Fruit fly (Drosophila melanogaster): ENCODE measurements around the gene Or10a.

Gene Or10a

DNA sequence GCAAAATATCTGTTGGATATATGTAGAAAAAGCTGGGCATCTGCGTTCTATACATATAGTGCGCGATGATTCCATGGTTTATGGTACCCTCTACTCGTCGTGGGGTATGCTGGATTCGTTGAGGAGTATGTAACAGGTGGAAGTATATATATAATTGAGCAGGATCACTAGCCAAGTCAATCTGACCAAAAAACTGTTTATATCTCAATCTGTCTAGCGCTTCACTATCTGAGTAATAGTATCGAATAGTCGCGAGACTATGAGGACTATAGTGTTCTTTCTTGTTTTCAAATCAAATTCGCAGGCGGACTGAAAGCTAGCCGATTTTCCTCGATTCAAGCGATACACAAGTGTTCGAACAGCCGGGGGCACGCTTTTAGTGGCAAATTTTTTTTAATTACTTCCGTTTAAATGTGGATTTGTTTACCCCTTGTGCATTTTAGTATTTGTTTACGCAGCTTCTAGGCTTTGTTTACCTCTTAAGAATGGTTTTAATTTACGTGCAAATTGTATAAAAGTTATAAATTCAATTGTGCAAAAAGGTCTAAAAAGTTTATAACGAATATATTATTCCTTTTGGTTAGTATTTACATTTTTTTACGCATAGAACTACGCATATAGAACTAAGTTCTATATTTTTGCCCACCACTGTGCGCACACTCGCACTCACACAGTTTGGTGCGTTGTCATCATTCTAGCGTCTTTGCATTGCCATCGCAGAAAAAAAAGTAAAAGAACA lies 26.4 kb downstream of the Or10a start (continued):
- TF ChIP-seq jigr1 (GFP tag; IDR thresholded peaks at IDR 0.05) (0 out of 3 replicates have a peak, but pooled peaks have one; percentile 18), Drgx (GFP tag; IDR thresholded peaks at IDR 0.05) (peak; percentile 91), ftz-f1 (GFP tag; optimal IDR thresholded peaks at IDR 0.05) (no peak), aop (GFP tag; IDR thresholded peaks at IDR 0.05) (0 out of 2 replicates have a peak, but pooled peaks have one; percentile 22), Sox102F (GFP tag; optimal IDR thresholded peaks at IDR 0.05) (peak; percentile 76), CG33557 (GFP tag; optimal IDR thresholded peaks at IDR 0.05) (peak; percentile 32), phol (tag; optimal IDR thresholded peaks at IDR 0.05) (peak; percentile 74), CG16813 (GFP tag; IDR thresholded peaks at IDR 0.05; ENCODE audit: partially characterized antibody) (no peak), Ravus (GFP tag; IDR thresholded peaks at IDR 0.05) (peak; percentile 46), Dip2 (GFP tag; IDR thresholded peaks at IDR 0.05) (no peak), Sox100B (GFP tag; optimal IDR thresholded peaks at IDR 0.05) (peak; percentile 76), Mrtf (GFP tag; IDR thresholded peaks at IDR 0.05) (peak; percentile 80), CG4617 (GFP tag; optimal IDR thresholded peaks at IDR 0.05; ENCODE audit: borderline replicate concordance) (peak; percentile 55), slou (GFP tag; optimal IDR thresholded peaks at IDR 0.05) (peak; percentile 63), pros (GFP tag; optimal IDR thresholded peaks at IDR 0.05) (no peak), ind (GFP tag; optimal IDR thresholded peaks at IDR 0.05) (peak; percentile 87), E2f2 (GFP tag; IDR thresholded peaks at IDR 0.05) (peak; percentile 59), Fer3 (tag; optimal IDR thresholded peaks at IDR 0.05) (peak; percentile 85), E2f1 (GFP tag; IDR thresholded peaks at IDR 0.05) (peak; percentile 81), fd102C (GFP tag; optimal IDR thresholded peaks at IDR 0.05) (no peak), lbe (GFP tag; optimal IDR thresholded peaks at IDR 0.05) (no peak), prd (optimal IDR thresholded peaks at IDR 0.05) (no peak), prd (GFP tag; IDR thresholded peaks at IDR 0.05) (peak; percentile 92), CG4730 (GFP tag; IDR thresholded peaks at IDR 0.05) (peak; percentile 71), B-H1 (GFP tag; IDR thresholded peaks at IDR 0.05) (peak; percentile 76), CG4820 (GFP tag; optimal IDR thresholded peaks at IDR 0.05) (peak; percentile 64), CG7372 (GFP tag; IDR thresholded peaks at IDR 0.05) (peak; percentile 77), CG10654 (GFP tag; optimal IDR thresholded peaks at IDR 0.05) (peak; percentile 70), Gug (GFP tag; IDR thresholded peaks at IDR 0.05) (peak; percentile 79), Atf3 (GFP tag; optimal IDR thresholded peaks at IDR 0.05) (peak; percentile 57), tx (GFP tag; optimal IDR thresholded peaks at IDR 0.05) (peak; percentile 63), Nf-YA (GFP tag; IDR thresholded peaks at IDR 0.05) (peak; percentile 38; the same call in 1 of the 2 replicates), TFAM (GFP tag; optimal IDR thresholded peaks at IDR 0.05) (no peak), CG2889 (GFP tag; IDR thresholded peaks at IDR 0.05) (peak; percentile 88), ap (GFP tag; IDR thresholded peaks at IDR 0.05) (peak; percentile 74), dimm (GFP tag; IDR thresholded peaks at IDR 0.05) (peak; percentile 69), CG14667 (GFP tag; IDR thresholded peaks at IDR 0.05) (peak; percentile 80), CG12769 (tag; optimal IDR thresholded peaks at IDR 0.05) (peak; percentile 94), inv (GFP tag; IDR thresholded peaks at IDR 0.05; ENCODE audit: partially characterized antibody) (no peak), Chrac-16 (GFP tag; optimal IDR thresholded peaks at IDR 0.05) (peak; percentile 65), CG34422 (GFP tag; IDR thresholded peaks at IDR 0.05) (peak; percentile 76), CG7928 (GFP tag; optimal IDR thresholded peaks at IDR 0.05) (peak; percentile 39), NC2α (GFP tag; optimal IDR thresholded peaks at IDR 0.05) (peak; percentile 31), Meics (GFP tag; optimal IDR thresholded peaks at IDR 0.05) (peak; percentile 79), CG16815 (GFP tag; optimal IDR thresholded peaks at IDR 0.05) (peak; percentile 66), ATbp (GFP tag; optimal IDR thresholded peaks at IDR 0.05) (peak; percentile 54), dmrt11E (tag; optimal IDR thresholded peaks at IDR 0.05) (peak; percentile 55), Ptx1 (GFP tag; IDR thresholded peaks at IDR 0.05) (peak; percentile 87), lab (GFP tag; optimal IDR thresholded peaks at IDR 0.05) (peak; percentile 88), Bgb (GFP tag; IDR thresholded peaks at IDR 0.05; ENCODE audit: partially characterized antibody) (no peak)
